Fruit fly (Drosophila melanogaster) whole organism, embryonic: ENCODE measurements around the gene Pex11c.

Experiments used
- Ada2b ChIP-seq: fragments of 200-800 bp; sonication (Bioruptor generic); IDR thresholded peaks from 2 replicates; pipeline ENCODE4 v1.3.6; 2022; ENCODE audit warnings: missing biosample characterization, missing genetic modification characterization
- Asciz ChIP-seq: fragments of 200-800 bp; sonication (Bioruptor generic); optimal IDR thresholded peaks from 2 replicates; lab custom pipeline; 2017; ENCODE audit warnings: missing biosample characterization, mild to moderate bottlenecking, missing genetic modification characterization, missing genetic modification reagents
- Atf6 ChIP-seq: fragments of 200-800 bp; sonication (Bioruptor generic); IDR thresholded peaks from 2 replicates; pipeline ENCODE4 v1.3.6; 2022; ENCODE audit warnings: missing biosample characterization, missing genetic modification characterization
- Awh ChIP-seq: fragments of 200-800 bp; sonication (Bioruptor generic); IDR thresholded peaks from 2 replicates; pipeline ENCODE4, ENCODE4 v1.3.6; 2022; ENCODE audit warnings: missing biosample characterization, missing genetic modification characterization
- CG10366 ChIP-seq: fragments of 200-800 bp; sonication (Bioruptor generic); IDR thresholded peaks from 2 replicates; pipeline ENCODE4 v1.3.6; 2022; ENCODE audit warnings: missing biosample characterization, missing genetic modification characterization
- CG10543 ChIP-seq: fragments of 200-800 bp; sonication (Bioruptor generic); optimal IDR thresholded peaks from 3 replicates; lab custom pipeline; 2017; ENCODE audit warnings: missing biosample characterization, mild to moderate bottlenecking, missing genetic modification characterization, moderate library complexity
- CG10959 ChIP-seq: fragments of 200-800 bp; sonication (Bioruptor generic); IDR thresholded peaks from 2 replicates; pipeline ENCODE4 v1.3.6; 2022; ENCODE audit warnings: missing biosample characterization, missing genetic modification characterization
- CG11398 ChIP-seq: fragments of 200-800 bp; sonication (Bioruptor generic); optimal IDR thresholded peaks from 2 replicates; lab custom pipeline; 2016; ENCODE audit warnings: missing biosample characterization, missing genetic modification characterization
- CG11456 ChIP-seq: fragments of 200-800 bp; sonication (Bioruptor generic); IDR thresholded peaks from 3 replicates; pipeline ENCODE4 v1.3.6; 2022; ENCODE audit warnings: missing biosample characterization, missing genetic modification characterization
- CG11696 ChIP-seq: fragments of 200-800 bp; sonication (Bioruptor generic); IDR thresholded peaks from 2 replicates; pipeline ENCODE4 v1.3.6; 2022; ENCODE audit warnings: missing biosample characterization, missing genetic modification characterization
- CG12659 ChIP-seq: fragments of 200-800 bp; sonication (Bioruptor generic); optimal IDR thresholded peaks from 3 replicates; lab custom pipeline; 2017; ENCODE audit warnings: mild to moderate bottlenecking, missing biosample characterization, missing genetic modification reagents, missing genetic modification characterization
- CG13123 ChIP-seq: fragments of 200-800 bp; sonication (Bioruptor generic); optimal IDR thresholded peaks from 2 replicates; lab custom pipeline; 2016; ENCODE audit warnings: missing biosample characterization, missing genetic modification characterization
- CG14667 ChIP-seq: fragments of 200-800 bp; sonication (Bioruptor generic); IDR thresholded peaks from 2 replicates; pipeline ENCODE4 v1.3.6; 2022; ENCODE audit warnings: missing biosample characterization, missing genetic modification characterization
- CG14965 ChIP-seq: fragments of 200-800 bp; sonication (Bioruptor generic); optimal IDR thresholded peaks from 2 replicates; lab custom pipeline; 2016; ENCODE audit warnings: missing biosample characterization, missing genetic modification characterization, borderline replicate concordance
- CG15011 ChIP-seq: fragments of 200-800 bp; sonication (Bioruptor generic); optimal IDR thresholded peaks from 3 replicates; lab custom pipeline; 2018; ENCODE audit warnings: missing biosample characterization, mild to moderate bottlenecking, missing genetic modification characterization
- CG15073 ChIP-seq: fragments of 200-800 bp; sonication (Bioruptor generic); optimal IDR thresholded peaks from 2 replicates; lab custom pipeline; 2016; ENCODE audit warnings: missing biosample characterization, missing genetic modification characterization
- CG15696 ChIP-seq: fragments of 200-800 bp; sonication (Bioruptor generic); optimal IDR thresholded peaks from 2 replicates; lab custom pipeline; 2019; ENCODE audit warnings: missing biosample characterization, mild to moderate bottlenecking, missing genetic modification characterization, moderate library complexity
- CG16815 ChIP-seq: fragments of 200-800 bp; sonication (Bioruptor generic); optimal IDR thresholded peaks from 3 replicates; lab custom pipeline; 2017; ENCODE audit warnings: missing biosample characterization, mild to moderate bottlenecking, missing genetic modification characterization
- CG17385 ChIP-seq: fragments of 200-800 bp; sonication (Bioruptor generic); optimal IDR thresholded peaks from 3 replicates; lab custom pipeline; 2018; ENCODE audit warnings: missing biosample characterization, mild to moderate bottlenecking, missing genetic modification characterization
- CG17829 ChIP-seq: fragments of 200-800 bp; optimal IDR thresholded peaks from 2 replicates; lab custom pipeline; 2019; ENCODE audit warnings: missing biosample characterization, mild to moderate bottlenecking, missing genetic modification characterization, moderate library complexity
- CG18262 ChIP-seq: fragments of 200-800 bp; optimal IDR thresholded peaks from 3 replicates; lab custom pipeline; 2019; ENCODE audit warnings: missing biosample characterization, mild to moderate bottlenecking, missing genetic modification characterization, moderate library complexity
- CG2199 ChIP-seq: fragments of 200-800 bp; sonication (Bioruptor generic); IDR thresholded peaks from 3 replicates; pipeline ENCODE4 v1.3.6; 2022; ENCODE audit warnings: missing biosample characterization, missing genetic modification characterization
- CG2875 ChIP-seq: fragments of 200-800 bp; sonication (Bioruptor generic); optimal IDR thresholded peaks from 2 replicates; lab custom pipeline; 2017; ENCODE audit warnings: missing biosample characterization, mild to moderate bottlenecking, missing genetic modification characterization, missing genetic modification reagents
- CG2889 ChIP-seq: fragments of 200-800 bp; sonication (Bioruptor generic); IDR thresholded peaks from 3 replicates; pipeline ENCODE4 v1.3.6; 2022; ENCODE audit warnings: missing biosample characterization, missing genetic modification characterization
- CG3163 ChIP-seq: fragments of 200-800 bp; sonication (Bioruptor generic); optimal IDR thresholded peaks from 3 replicates; lab custom pipeline; 2016; ENCODE audit warnings: missing biosample characterization, missing genetic modification characterization
- CG6254 ChIP-seq: fragments of 200-800 bp; sonication (Bioruptor generic); optimal IDR thresholded peaks from 3 replicates; lab custom pipeline; 2017; ENCODE audit warnings: mild to moderate bottlenecking, missing biosample characterization, missing genetic modification reagents, missing genetic modification characterization
- CG8281 ChIP-seq: fragments of 200-800 bp; sonication (Bioruptor generic); optimal IDR thresholded peaks from 2 replicates; lab custom pipeline; 2018; ENCODE audit warnings: missing biosample characterization, mild to moderate bottlenecking, missing genetic modification characterization, moderate library complexity
- CG9437 ChIP-seq: fragments of 200-800 bp; sonication (Bioruptor generic); optimal IDR thresholded peaks from 2 replicates; lab custom pipeline; 2018; ENCODE audit warnings: missing biosample characterization, mild to moderate bottlenecking, missing genetic modification characterization
- CG9876 ChIP-seq: fragments of 200-800 bp; sonication (Bioruptor generic); optimal IDR thresholded peaks from 2 replicates; lab custom pipeline; 2016; ENCODE audit warnings: missing biosample characterization, missing genetic modification characterization
- Camta ChIP-seq: fragments of 200-800 bp; sonication (Bioruptor generic); optimal IDR thresholded peaks from 2 replicates; lab custom pipeline; 2016; ENCODE audit warnings: missing biosample characterization, missing genetic modification characterization
- E2f1 ChIP-seq: fragments of 200-800 bp; sonication (Bioruptor generic); IDR thresholded peaks from 2 replicates; pipeline ENCODE4 v1.3.6; 2022; ENCODE audit warnings: missing biosample characterization, missing genetic modification characterization
- GATAe ChIP-seq: fragments of 200-800 bp; sonication (Bioruptor generic); conservative IDR thresholded peaks from 2 replicates; pipeline ENCODE4 v1.3.6; 2022; ENCODE audit warnings: missing biosample characterization, missing genetic modification characterization
- Hmx ChIP-seq: fragments of 200-800 bp; sonication (Bioruptor generic); optimal IDR thresholded peaks from 2 replicates; lab custom pipeline; 2016; ENCODE audit warnings: missing biosample characterization, missing genetic modification characterization
- Nf-YB ChIP-seq: fragments of 200-800 bp; sonication (Bioruptor generic); optimal IDR thresholded peaks from 3 replicates; lab custom pipeline; 2019; ENCODE audit warnings: missing biosample characterization, mild to moderate bottlenecking, missing genetic modification characterization, moderate library complexity
- Ptx1 ChIP-seq: fragments of 200-800 bp; sonication (Bioruptor generic); IDR thresholded peaks from 2 replicates; pipeline ENCODE4 v1.3.6; 2022; ENCODE audit warnings: missing biosample characterization, missing genetic modification characterization
- Spps ChIP-seq: fragments of 200-800 bp; sonication (Bioruptor generic); optimal IDR thresholded peaks from 2 replicates; lab custom pipeline; 2018; ENCODE audit warnings: missing biosample characterization, mild to moderate bottlenecking, missing genetic modification characterization
- Taf1 ChIP-seq: fragments of 200-800 bp; sonication (Bioruptor generic); IDR thresholded peaks from 2 replicates; pipeline ENCODE4 v1.3.6; 2022; ENCODE audit warnings: missing biosample characterization, missing genetic modification characterization
- Xrp1 ChIP-seq: fragments of 200-800 bp; sonication (Bioruptor generic); IDR thresholded peaks from 2 replicates; pipeline ENCODE4 v1.3.6; 2022; ENCODE audit warnings: missing biosample characterization, missing genetic modification characterization
- ap ChIP-seq: fragments of 200-800 bp; sonication (Bioruptor generic); IDR thresholded peaks from 2 replicates; pipeline ENCODE4 v1.3.6; 2022; ENCODE audit warnings: missing biosample characterization, missing genetic modification characterization
- ato ChIP-seq: fragments of 200-800 bp; sonication (Bioruptor generic); IDR thresholded peaks from 2 replicates; pipeline ENCODE4 v1.3.6; 2022; ENCODE audit warnings: missing biosample characterization, missing genetic modification characterization; ENCODE audit not compliant: partially characterized antibody
- dan ChIP-seq: fragments of 200-800 bp; sonication (Bioruptor generic); IDR thresholded peaks from 2 replicates; pipeline ENCODE4 v1.3.6; 2022; ENCODE audit warnings: missing biosample characterization, missing genetic modification characterization
- disco-r ChIP-seq: fragments of 200-800 bp; sonication (Bioruptor generic); optimal IDR thresholded peaks from 2 replicates; lab custom pipeline; 2016; ENCODE audit warnings: missing biosample characterization, missing genetic modification characterization
- fu2 ChIP-seq: fragments of 200-800 bp; sonication (Bioruptor generic); optimal IDR thresholded peaks from 2 replicates; lab custom pipeline; 2016; ENCODE audit warnings: missing biosample characterization, missing genetic modification characterization
- klu ChIP-seq: fragments of 200-800 bp; sonication (Bioruptor generic); IDR thresholded peaks from 2 replicates; pipeline ENCODE4 v1.3.6; 2022; ENCODE audit warnings: missing biosample characterization, missing genetic modification characterization
- lilli ChIP-seq: fragments of 200-800 bp; sonication (Bioruptor generic); optimal IDR thresholded peaks from 3 replicates; lab custom pipeline; 2016; ENCODE audit warnings: missing biosample characterization, missing genetic modification characterization
- mam ChIP-seq: fragments of 200-800 bp; sonication (Bioruptor generic); optimal IDR thresholded peaks from 3 replicates; lab custom pipeline; 2016; ENCODE audit warnings: missing biosample characterization, missing genetic modification characterization
- onecut ChIP-seq: fragments of 200-800 bp; sonication (Bioruptor generic); IDR thresholded peaks from 2 replicates; pipeline ENCODE4 v1.3.6; 2022; ENCODE audit warnings: missing biosample characterization, missing genetic modification characterization
- pnt ChIP-seq: fragments of 200-800 bp; sonication (Bioruptor generic); optimal IDR thresholded peaks from 3 replicates; lab custom pipeline; 2016; ENCODE audit warnings: missing biosample characterization, missing genetic modification characterization
- ranshi ChIP-seq: fragments of 200-800 bp; sonication (Bioruptor generic); IDR thresholded peaks from 2 replicates; pipeline ENCODE4 v1.3.6; 2022; ENCODE audit warnings: missing biosample characterization, missing genetic modification characterization
- slp2 ChIP-seq: fragments of 200-800 bp; sonication (Bioruptor generic); optimal IDR thresholded peaks from 2 replicates; lab custom pipeline; 2016; ENCODE audit warnings: missing biosample characterization, missing genetic modification characterization
- ssp ChIP-seq: fragments of 200-800 bp; sonication (Bioruptor generic); IDR thresholded peaks from 2 replicates; pipeline ENCODE4 v1.3.6; 2022; ENCODE audit warnings: missing biosample characterization, missing genetic modification characterization
- stc ChIP-seq: fragments of 200-800 bp; sonication (Bioruptor generic); IDR thresholded peaks from 2 replicates; pipeline ENCODE4 v1.3.6; 2022; ENCODE audit warnings: missing biosample characterization, missing genetic modification characterization
- trh ChIP-seq: fragments of 200-800 bp; sonication (Bioruptor generic); optimal IDR thresholded peaks from 2 replicates; lab custom pipeline; 2016; ENCODE audit warnings: missing biosample characterization, missing genetic modification characterization
- tx ChIP-seq: fragments of 200-800 bp; sonication (Bioruptor generic); optimal IDR thresholded peaks from 2 replicates; lab custom pipeline; 2016; ENCODE audit warnings: missing biosample characterization, missing genetic modification characterization

The Pex11c gene

DNA sequence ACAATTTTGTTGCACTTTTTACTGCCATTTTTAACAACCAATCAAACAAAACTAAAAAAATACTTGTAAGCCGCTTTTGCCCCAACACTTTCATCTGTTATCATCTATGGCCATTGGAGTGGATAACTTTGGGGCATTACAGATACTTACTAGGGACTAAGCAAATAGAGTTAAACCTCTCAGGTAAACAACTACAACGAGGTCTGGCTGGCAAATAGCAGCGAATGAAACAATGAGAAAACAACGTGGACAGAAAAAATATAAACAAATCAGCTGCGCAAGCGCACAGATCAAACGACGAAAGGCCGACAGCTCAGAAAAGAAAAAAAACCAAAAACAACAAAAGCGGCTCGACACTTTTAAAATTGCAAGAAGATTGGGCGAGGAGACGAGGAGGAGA, 44.0 kb downstream of the Pex11c start (continued):
- TF ChIP-seq CG9876 (GFP tag; lab: Kevin White, UChicago) (no peak), tx (no peak), CG17829 (no peak), klu (no peak), disco-r (GFP tag; lab: Kevin White, UChicago) (no peak), CG17385 (GFP tag; lab: Kevin White, UChicago) (no peak), CG8281 (no peak), Asciz (GFP tag; lab: Kevin White, UChicago) (peak; percentile 38), Xrp1 (GFP tag; lab: Robert Waterston, UW) (peak; percentile 50), Awh (no peak), Nf-YB (GFP tag; lab: Kevin White, UChicago) (peak; percentile 2), Hmx (GFP tag; lab: Kevin White, UChicago) (no peak), ato (GFP tag; lab: Robert Waterston, UW) (no peak), CG2199 (no peak), Atf6 (GFP tag; lab: Robert Waterston, UW) (no peak), CG2889 (GFP tag; lab: Robert Waterston, UW) (no peak), CG13123 (GFP tag; lab: Kevin White, UChicago) (no peak), CG14965 (GFP tag; lab: Kevin White, UChicago) (no peak), onecut (GFP tag; lab: Robert Waterston, UW) (no peak), Camta (GFP tag; lab: Kevin White, UChicago) (no peak), Spps (tag; lab: Kevin White, UChicago) (no peak), ranshi (GFP tag; lab: Robert Waterston, UW) (no peak), E2f1 (GFP tag; lab: Robert Waterston, UW) (no peak), CG12659 (GFP tag; lab: Kevin White, UChicago) (no peak), Taf1 (no peak), mam (GFP tag; lab: Kevin White, UChicago) (no peak), stc (no peak), CG11456 (GFP tag; lab: Robert Waterston, UW) (no peak), CG14667 (GFP tag; lab: Robert Waterston, UW) (no peak), CG10366 (GFP tag; lab: Robert Waterston, UW) (no peak), CG15696 (peak; percentile 9), GATAe (no peak), slp2 (GFP tag; lab: Kevin White, UChicago) (no peak), ap (GFP tag; lab: Robert Waterston, UW) (no peak), CG10959 (GFP tag; lab: Robert Waterston, UW) (no peak), CG6254 (GFP tag; lab: Kevin White, UChicago) (no peak), dan (no peak), lilli (no peak), fu2 (GFP tag; lab: Kevin White, UChicago) (no peak), CG10543 (no peak), trh (GFP tag; lab: Kevin White, UChicago) (no peak), pnt (GFP tag; lab: Kevin White, UChicago) (no peak), CG2875 (GFP tag; lab: Kevin White, UChicago) (peak; percentile 18), CG15011 (GFP tag; lab: Kevin White, UChicago) (no peak), ssp (GFP tag; lab: Robert Waterston, UW) (no peak), CG11696 (GFP tag; lab: Robert Waterston, UW) (no peak), Ada2b (GFP tag; lab: Robert Waterston, UW) (no peak), Ptx1 (no peak), CG16815 (GFP tag; lab: Kevin White, UChicago) (no peak), CG11398 (GFP tag; lab: Kevin White, UChicago) (no peak), CG15073 (GFP tag; lab: Kevin White, UChicago) (no peak), CG3163 (no peak), CG9437 (GFP tag; lab: Kevin White, UChicago) (no peak), CG18262 (tag; lab: Kevin White, UChicago) (peak; percentile 20)
